Worm (Caenorhabditis elegans) whole organism, L1 larva: ENCODE measurements around the gene nspc-5.

Experiments
- elt-3 ChIP-seq, 6 experiments: fragments of 150-350 bp in 1 of 6; sonication (generic microtip); optimal IDR thresholded peaks; 2 replicates each; lab custom pipeline; 2017 to 2018; ENCODE audit warnings: missing biosample characterization in 6 of 6, missing genetic modification characterization in 6 of 6, inconsistent platforms in 1 of 6
- hpl-2 ChIP-seq: fragments of 150-350 bp; optimal IDR thresholded peaks from 2 replicates; lab custom pipeline; 2014; ENCODE audit warnings: missing biosample characterization, missing genetic modification reagents, missing genetic modification characterization

nspc-5 gene

ce11 chrX:8585837-8586236 lies 47.3 kb downstream of the nspc-5 start, which contains the start of gene F18E9.3:
TSS of gene F18E9.3 (plus strand) at chrX:8586147.
- TF ChIP-seq hpl-2 (GFP tag; lab: Kevin White, UChicago) = no peak
- TF ChIP-seq elt-3 (tag; optimal IDR thresholded peaks at IDR 0.05; lab: Kevin White, UChicago) = peak in 1 of 6 experiments; percentile 6
